Fruit fly (Drosophila melanogaster): ENCODE results near the gene CG15578.

The CG15578 gene

DNA sequence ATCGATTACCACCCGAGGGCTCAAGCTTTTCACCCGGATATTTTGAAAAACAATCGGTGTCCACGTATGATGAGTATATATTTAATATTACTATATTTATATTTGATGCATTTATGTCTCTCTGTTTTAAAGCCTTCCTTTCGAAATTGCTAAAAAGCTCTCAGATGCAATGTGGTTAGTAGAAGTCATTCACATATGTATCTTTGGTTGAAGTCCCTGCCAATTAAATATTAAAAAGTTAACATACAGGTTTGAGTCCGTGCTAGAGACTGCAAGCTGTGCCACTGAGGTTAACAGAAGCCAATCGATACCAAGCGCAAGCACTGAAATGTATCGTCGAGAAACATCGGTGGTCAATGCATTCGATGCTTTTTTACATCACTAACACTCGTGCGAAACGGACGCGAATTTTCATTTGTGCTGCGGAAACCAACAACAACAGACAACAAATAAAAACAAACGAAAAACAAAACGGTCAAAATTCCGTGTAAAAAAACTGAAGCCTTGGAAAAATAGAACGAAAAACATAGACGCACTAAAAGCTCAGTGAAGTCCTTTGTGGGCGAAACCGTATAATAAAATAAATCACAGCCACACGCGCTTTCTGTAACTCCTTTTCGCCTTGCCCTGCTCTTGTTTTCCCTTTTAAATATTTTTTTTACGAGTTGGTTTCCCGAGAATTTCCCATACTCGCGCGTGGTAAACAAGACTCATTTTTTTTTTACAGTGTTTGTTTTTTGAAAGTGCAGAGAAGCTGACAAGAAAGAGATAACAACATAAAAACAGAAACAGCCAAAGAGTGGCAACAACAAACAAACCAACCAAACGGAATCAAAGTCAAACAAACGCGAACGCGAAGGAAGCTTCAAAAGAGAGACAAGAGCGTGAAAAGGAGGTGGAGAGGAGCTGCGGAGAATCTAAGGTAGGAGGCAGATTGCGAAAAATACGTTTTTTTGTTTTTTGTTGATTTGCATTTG is 44.8 kb upstream of the CG15578 start, which contains the start of gene norpA (continued):
- TF ChIP-seq CG31365 (tag; optimal IDR thresholded peaks at IDR 0.05) (no peak), zen (tag; optimal IDR thresholded peaks at IDR 0.05) (no peak), CG17385 (GFP tag; optimal IDR thresholded peaks at IDR 0.05) (peak; percentile 6), Hr78 (GFP tag; optimal IDR thresholded peaks at IDR 0.05) (no peak), Fer1 (GFP tag; optimal IDR thresholded peaks at IDR 0.05) (peak; percentile 23), CTCF (GFP tag; optimal IDR thresholded peaks at IDR 0.05) (peak; percentile 65), CG2678 (tag; optimal IDR thresholded peaks at IDR 0.05) (peak; percentile 59), fd102C (GFP tag; optimal IDR thresholded peaks at IDR 0.05) (no peak), CG7745 (tag; optimal IDR thresholded peaks at IDR 0.05) (no peak), Opbp (GFP tag; IDR thresholded peaks at IDR 0.05; ENCODE audit: partially characterized antibody) (peak; percentile 96), HLH4C (GFP tag; IDR thresholded peaks at IDR 0.05; ENCODE audit: partially characterized antibody) (peak; percentile 82), chinmo (GFP tag; IDR thresholded peaks at IDR 0.05; ENCODE audit: partially characterized antibody) (peak; percentile 98), CG42726 (GFP tag; IDR thresholded peaks at IDR 0.05; ENCODE audit: partially characterized antibody) (peak; percentile 97), CG8290 (GFP tag; optimal IDR thresholded peaks at IDR 0.05) (peak; percentile 98), CG8290 (tag; optimal IDR thresholded peaks at IDR 0.05) (peak; percentile 95 to 96), CG14710 (tag; optimal IDR thresholded peaks at IDR 0.05) (peak; percentile 45), Spps (tag; optimal IDR thresholded peaks at IDR 0.05) (no peak), CG13287 (GFP tag; IDR thresholded peaks at IDR 0.05; ENCODE audit: partially characterized antibody) (peak; percentile 92), hb (GFP tag; IDR thresholded peaks at IDR 0.05; ENCODE audit: partially characterized antibody) (peak; percentile 91), CG12659 (GFP tag; optimal IDR thresholded peaks at IDR 0.05) (peak; percentile 66), hbn (GFP tag; IDR thresholded peaks at IDR 0.05; ENCODE audit: partially characterized antibody) (peak; percentile 90), Lhr (GFP tag; optimal IDR thresholded peaks at IDR 0.05) (peak; percentile 45), Asciz (GFP tag; optimal IDR thresholded peaks at IDR 0.05) (no peak), dm (GFP tag; optimal IDR thresholded peaks at IDR 0.05) (peak; percentile 64), dmrt99B (tag; optimal IDR thresholded peaks at IDR 0.05) (peak; percentile 22), ara (GFP tag; IDR thresholded peaks at IDR 0.05) (no peak), CG7556 (GFP tag; optimal IDR thresholded peaks at IDR 0.05) (peak; percentile 35), CG7839 (tag; optimal IDR thresholded peaks at IDR 0.05) (peak; percentile 1), lab (GFP tag; optimal IDR thresholded peaks at IDR 0.05) (peak; percentile 44), knrl (GFP tag; IDR thresholded peaks at IDR 0.05; ENCODE audit: partially characterized antibody) (peak; percentile 90), hkb (optimal IDR thresholded peaks at IDR 0.05) (no peak), hkb (GFP tag; IDR thresholded peaks at IDR 0.05) (peak; percentile 55; the same call in 1 of the 2 replicates), luna (GFP tag; optimal IDR thresholded peaks at IDR 0.05) (no peak), ATbp (GFP tag; optimal IDR thresholded peaks at IDR 0.05) (peak; percentile 11), CG18476 (GFP tag; optimal IDR thresholded peaks at IDR 0.05) (no peak), CkIIα-i1 (GFP tag; IDR thresholded peaks at IDR 0.05) (no peak)

DNA sequence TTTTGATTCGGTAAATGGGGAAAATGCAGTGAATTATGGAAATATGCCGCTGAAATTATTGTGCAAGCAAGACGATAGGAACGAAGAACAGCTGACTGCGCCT is 44.2 kb upstream of the CG15578 start, which contains the start of gene mRpL33:
Gene mRpL33 (minus strand): TSS at position 101 of the 103 bp plus-strand sequence.
- TF ChIP-seq crp (GFP tag; optimal IDR thresholded peaks at IDR 0.05) (no peak), Pdp1 (GFP tag; optimal IDR thresholded peaks at IDR 0.05) (peak in 1 of 2 experiments; percentile 45), MBD-R2 (GFP tag; IDR thresholded peaks at IDR 0.05) (peak; percentile 25; the same call in 1 of the 2 replicates)

Data from whole organism, embryonic.